Worm (Caenorhabditis elegans) whole organism, mixed stage, embryonic: ENCODE results near the gene nstp-8.

ENCODE experiments used
- M03D4.4 ChIP-seq: sonication (generic microtip); optimal IDR thresholded peaks from 2 replicates; lab custom pipeline; 2017; ENCODE audit warnings: mild to moderate bottlenecking, missing genetic modification characterization, missing compliant biosample characterization
- elt-3 ChIP-seq: fragments of 150-350 bp; optimal IDR thresholded peaks from 2 replicates; lab custom pipeline; 2014; ENCODE audit warnings: missing biosample characterization, missing genetic modification characterization
- flh-1 ChIP-seq: fragments of 200-800 bp; sonication (Bioruptor generic); optimal IDR thresholded peaks from 2 replicates; lab custom pipeline; 2018; ENCODE audit warnings: mild to moderate bottlenecking, missing genetic modification characterization, moderate library complexity, missing compliant biosample characterization
- hlh-1 ChIP-seq: fragments of 150-350 bp; optimal IDR thresholded peaks from 2 replicates; lab custom pipeline; 2014; ENCODE audit warnings: missing biosample characterization, missing genetic modification reagents, missing genetic modification characterization
- lsy-2 ChIP-seq: fragments of 150-350 bp; optimal IDR thresholded peaks from 2 replicates; lab custom pipeline; 2014; ENCODE audit warnings: missing biosample characterization, missing genetic modification characterization
- mep-1 ChIP-seq: fragments of 150-350 bp; optimal IDR thresholded peaks from 2 replicates; lab custom pipeline; 2017; ENCODE audit warnings: missing biosample characterization, missing genetic modification reagents, missing genetic modification characterization, inconsistent platforms
- mls-2 ChIP-seq: sonication (generic microtip); optimal IDR thresholded peaks from 2 replicates; lab custom pipeline; 2016; ENCODE audit warnings: mild to moderate bottlenecking, missing genetic modification characterization, moderate library complexity, missing compliant biosample characterization
- nhr-12 ChIP-seq: fragments of 150-350 bp; optimal IDR thresholded peaks from 2 replicates; lab custom pipeline; 2014; ENCODE audit warnings: missing biosample characterization, missing genetic modification characterization
- nhr-237 ChIP-seq: fragments of 150-350 bp; optimal IDR thresholded peaks from 2 replicates; lab custom pipeline; 2014; ENCODE audit warnings: missing biosample characterization, missing genetic modification characterization
- pha-4 ChIP-seq: fragments of 150-350 bp; optimal IDR thresholded peaks from 2 replicates; lab custom pipeline; 2018; ENCODE audit warnings: missing biosample characterization, missing genetic modification reagents, missing genetic modification characterization
- snpc-4 ChIP-seq: fragments of 150-350 bp; optimal IDR thresholded peaks from 2 replicates; lab custom pipeline; 2014; ENCODE audit warnings: missing biosample characterization, missing genetic modification characterization
- sptf-1 ChIP-seq: sonication (generic microtip); optimal IDR thresholded peaks from 2 replicates; lab custom pipeline; 2017; ENCODE audit warnings: mild to moderate bottlenecking, missing genetic modification characterization, moderate library complexity, missing compliant biosample characterization
- unc-39 ChIP-seq: fragments of 150-350 bp; optimal IDR thresholded peaks from 2 replicates; lab custom pipeline; 2014; ENCODE audit warnings: missing biosample characterization, missing genetic modification characterization
- ztf-11 ChIP-seq: fragments of 150-350 bp; optimal IDR thresholded peaks from 2 replicates; lab custom pipeline; 2014; ENCODE audit warnings: missing biosample characterization, missing genetic modification characterization

ce11 chrV:2221764-2222163, 6.3 kb downstream of the nstp-8 start, which contains the start of gene nhr-128:
- no peak for TF ChIP-seq hlh-1
- no peak for TF ChIP-seq mep-1
- TF ChIP-seq nhr-237 (tag; lab: Kevin White, UChicago): no peak
- TF ChIP-seq nhr-12 (tag; lab: Kevin White, UChicago): no peak
- no peak for TF ChIP-seq lsy-2 (tag; lab: Kevin White, UChicago)
- TF ChIP-seq M03D4.4: no peak
- TF ChIP-seq ztf-11 (tag; lab: Kevin White, UChicago): no peak
- TF ChIP-seq elt-3: no peak
- TF ChIP-seq unc-39 (tag; lab: Kevin White, UChicago): no peak
- TF ChIP-seq sptf-1 (tag; lab: Kevin White, UChicago): no peak
- TF ChIP-seq flh-1 (GFP tag; lab: Kevin White, UChicago): no peak
- TF ChIP-seq pha-4: no peak
- TF ChIP-seq mls-2 (tag; lab: Kevin White, UChicago): no peak
- TF ChIP-seq snpc-4 (tag; lab: Kevin White, UChicago): no peak
